Worm (Caenorhabditis elegans): ENCODE data around the gene dnj-1.

The dnj-1 gene

ce11 chrIV:11306548-11306947 lies 7.7 kb downstream of the dnj-1 start, which contains the start of gene B0035.13:
B0035.13 (minus strand) TSS chrIV:11306720.
- TF ChIP-seq lin-38 (GFP tag; IDR thresholded peaks at IDR 0.05) = no peak
- peak; percentile 95 for TF ChIP-seq php-3 (GFP tag; IDR thresholded peaks at IDR 0.05)
- TF ChIP-seq unc-130 (GFP tag; optimal IDR thresholded peaks at IDR 0.05) = no peak
- no peak for TF ChIP-seq F26F4.8 (GFP tag; conservative IDR thresholded peaks at IDR 0.05)
- TF ChIP-seq zfp-2 (tag; optimal IDR thresholded peaks at IDR 0.05) = no peak
- no peak for TF ChIP-seq ceh-44 (GFP tag; IDR thresholded peaks at IDR 0.05)
- no peak for TF ChIP-seq madf-5 (GFP tag; IDR thresholded peaks at IDR 0.05)
- peak; percentile 10 for TF ChIP-seq hlh-11 (tag; optimal IDR thresholded peaks at IDR 0.05)
- no peak for TF ChIP-seq arid-1 (GFP tag; conservative IDR thresholded peaks at IDR 0.05)
- no peak for TF ChIP-seq fos-1 (tag; optimal IDR thresholded peaks at IDR 0.05)
- no peak for TF ChIP-seq ces-1 (GFP tag; optimal IDR thresholded peaks at IDR 0.05)
- peak; percentile 58 for TF ChIP-seq dve-1 (tag; optimal IDR thresholded peaks at IDR 0.05; ENCODE audit: insufficient read depth)
- peak; percentile 43 for TF ChIP-seq nhr-28 (tag; optimal IDR thresholded peaks at IDR 0.05)
- TF ChIP-seq unc-62 (GFP tag; optimal IDR thresholded peaks at IDR 0.05 in 1 of 2) = no peak
- no peak for TF ChIP-seq unc-62 (tag; optimal IDR thresholded peaks at IDR 0.05)
- TF ChIP-seq mxl-3 (GFP tag; optimal IDR thresholded peaks at IDR 0.05) = peak; percentile 29
- peak; percentile 14 for TF ChIP-seq hlh-30 (tag; optimal IDR thresholded peaks at IDR 0.05; ENCODE audit: insufficient read depth)
- no peak for TF ChIP-seq D1046.2 (GFP tag; IDR thresholded peaks at IDR 0.05)
- 0 out of 2 replicates have a peak, but pooled peaks have one; percentile 25 for TF ChIP-seq dmd-6 (GFP tag; IDR thresholded peaks at IDR 0.05)
- peak; percentile 45 for TF ChIP-seq nhr-77 (tag; optimal IDR thresholded peaks at IDR 0.05)
- TF ChIP-seq pqm-1 (tag; optimal IDR thresholded peaks at IDR 0.05) = peak; percentile 35
- TF ChIP-seq daf-16 (GFP tag; optimal IDR thresholded peaks at IDR 0.05) = no peak
- peak; percentile 39 for TF ChIP-seq daf-16 (tag; optimal IDR thresholded peaks at IDR 0.05)

ce11 chrIV:11307770-11308169 lies 8.9 kb downstream of the dnj-1 start:
- TF ChIP-seq nhr-6 (tag; optimal IDR thresholded peaks at IDR 0.05) (peak; percentile 72), aha-1 (tag) (peak; percentile 16), lsy-2 (tag; optimal IDR thresholded peaks at IDR 0.05) (peak in 1 of 2 experiments; percentile 51), nhr-28 (tag; optimal IDR thresholded peaks at IDR 0.05) (no peak), D1046.2 (GFP tag; IDR thresholded peaks at IDR 0.05) (no peak), mes-2 (tag; optimal IDR thresholded peaks at IDR 0.05; ENCODE audit: poor library complexity, severe bottlenecking) (peak; percentile 54), unc-39 (tag; optimal IDR thresholded peaks at IDR 0.05) (no peak), vab-7 (GFP tag; IDR thresholded peaks at IDR 0.05) (no peak), F10B5.3 (tag; optimal IDR thresholded peaks at IDR 0.05) (peak; percentile 10), unc-62 (GFP tag; optimal IDR thresholded peaks at IDR 0.05 in 1 of 2) (peak in 1 of 2 experiments; percentile 4), unc-62 (tag; optimal IDR thresholded peaks at IDR 0.05) (no peak)

- TF ChIP-seq zfp-2 (tag; optimal IDR thresholded peaks at IDR 0.05) = no peak
- TF ChIP-seq mep-1 (tag; optimal IDR thresholded peaks at IDR 0.05) = peak; percentile 62
- TF ChIP-seq lsy-2 (tag; optimal IDR thresholded peaks at IDR 0.05) = peak in 1 of 2 experiments; percentile 67
- peak; percentile 19 for TF ChIP-seq dpl-1 (GFP tag; optimal IDR thresholded peaks at IDR 0.05)
- TF ChIP-seq hmg-1.1 (GFP tag; IDR thresholded peaks at IDR 0.05) = peak; percentile 38; the same call in 1 of the 2 replicates
- peak; percentile 23 for TF ChIP-seq fkh-10 (GFP tag; optimal IDR thresholded peaks at IDR 0.05)
- TF ChIP-seq nhr-10 (tag; optimal IDR thresholded peaks at IDR 0.05) = no peak
- TF ChIP-seq T20F7.1 (GFP tag; optimal IDR thresholded peaks at IDR 0.05) = peak; percentile 11
- peak; percentile 13 for TF ChIP-seq rbr-2 (tag; optimal IDR thresholded peaks at IDR 0.05)
- peak; percentile 23 for TF ChIP-seq hlh-30 (tag; optimal IDR thresholded peaks at IDR 0.05; ENCODE audit: insufficient read depth)
- no peak for TF ChIP-seq daf-16 (GFP tag; optimal IDR thresholded peaks at IDR 0.05)
- no peak for TF ChIP-seq daf-16 (tag; optimal IDR thresholded peaks at IDR 0.05)
- no peak for TF ChIP-seq dmd-6 (GFP tag; IDR thresholded peaks at IDR 0.05)
- peak; percentile 80 for TF ChIP-seq ces-1 (GFP tag; optimal IDR thresholded peaks at IDR 0.05)
- peak in 1 of 2 experiments; percentile 39 for TF ChIP-seq mdl-1 (tag; optimal IDR thresholded peaks at IDR 0.05)
- no peak for TF ChIP-seq attf-4 (tag; optimal IDR thresholded peaks at IDR 0.05)
- TF ChIP-seq dve-1 (tag; optimal IDR thresholded peaks at IDR 0.05; ENCODE audit: insufficient read depth) = peak; percentile 1
- peak; percentile 53 for TF ChIP-seq lin-38 (GFP tag; IDR thresholded peaks at IDR 0.05)
- peak in 1 of 2 experiments; percentile 40 for TF ChIP-seq hif-1 (tag; optimal IDR thresholded peaks at IDR 0.05)
- peak; percentile 81 for TF ChIP-seq mes-2 (tag; optimal IDR thresholded peaks at IDR 0.05; ENCODE audit: poor library complexity, severe bottlenecking)
- peak; percentile 27 for TF ChIP-seq mxl-3 (GFP tag; optimal IDR thresholded peaks at IDR 0.05)
- TF ChIP-seq pha-4 (GFP tag; IDR thresholded peaks at IDR 0.05) = no peak
- TF ChIP-seq pha-4 (tag; optimal IDR thresholded peaks at IDR 0.05) = peak; percentile 46
- no peak for TF ChIP-seq T26A8.4 (GFP tag; IDR thresholded peaks at IDR 0.05)
Observed at ce11 chrIV:11310624-11311023, 11.8 kb downstream of the dnj-1 start, which contains the start of gene znf-207. znf-207 (plus strand) TSS chrIV:11310972.
